Worm (Caenorhabditis elegans) whole organism, L2 larva: ENCODE measurements around the gene nfki-1.

ENCODE experiments used
- C34F6.9 ChIP-seq: fragments of 150-350 bp; optimal IDR thresholded peaks from 2 replicates; lab custom pipeline; 2014; ENCODE audit warnings: missing biosample characterization, missing genetic modification characterization
- F13H6.1 ChIP-seq: sonication (generic microtip); optimal IDR thresholded peaks from 2 replicates; lab custom pipeline; 2016; ENCODE audit warnings: missing genetic modification characterization, missing compliant biosample characterization
- R02D3.7 ChIP-seq: fragments of 150-350 bp; optimal IDR thresholded peaks from 2 replicates; lab custom pipeline; 2014; ENCODE audit warnings: missing biosample characterization, missing genetic modification characterization
- alr-1 ChIP-seq: fragments of 150-350 bp; optimal IDR thresholded peaks from 2 replicates; lab custom pipeline; 2014; ENCODE audit warnings: missing biosample characterization, missing genetic modification characterization
- aly-2 ChIP-seq: fragments of 150-350 bp; optimal IDR thresholded peaks from 2 replicates; lab custom pipeline; 2014; ENCODE audit warnings: missing biosample characterization, missing genetic modification characterization
- ama-1 ChIP-seq: fragments of 150-350 bp; optimal IDR thresholded peaks from 2 replicates; lab custom pipeline; 2018; ENCODE audit warnings: inconsistent platforms
- blmp-1 ChIP-seq: sonication (generic microtip); optimal IDR thresholded peaks from 2 replicates; lab custom pipeline; 2017; ENCODE audit warnings: missing genetic modification characterization, mild to moderate bottlenecking, missing compliant biosample characterization, antibody characterized with exemption, moderate library complexity; ENCODE audit not compliant: insufficient read depth
- ceh-16 ChIP-seq: fragments of 150-350 bp; optimal IDR thresholded peaks from 2 replicates; lab custom pipeline; 2014; ENCODE audit warnings: missing biosample characterization, missing genetic modification characterization
- ceh-82 ChIP-seq: fragments of 150-350 bp; optimal IDR thresholded peaks from 2 replicates; lab custom pipeline; 2014; ENCODE audit warnings: missing biosample characterization, missing genetic modification characterization
- crh-2 ChIP-seq: sonication (generic microtip); optimal IDR thresholded peaks from 2 replicates; lab custom pipeline; 2017; ENCODE audit warnings: missing biosample characterization, missing genetic modification characterization
- elt-1 ChIP-seq: fragments of 150-350 bp; optimal IDR thresholded peaks from 2 replicates; lab custom pipeline; 2014; ENCODE audit warnings: missing biosample characterization, missing genetic modification characterization
- elt-3 ChIP-seq: sonication (generic microtip); optimal IDR thresholded peaks from 2 replicates; lab custom pipeline; 2017; ENCODE audit warnings: missing biosample characterization, missing genetic modification characterization
- fos-1 ChIP-seq: fragments of 150-350 bp; optimal IDR thresholded peaks from 2 replicates; lab custom pipeline; 2014; ENCODE audit warnings: missing biosample characterization, missing genetic modification characterization
- gmeb-1 ChIP-seq: fragments of 150-350 bp; optimal IDR thresholded peaks from 2 replicates; lab custom pipeline; 2014; ENCODE audit warnings: missing biosample characterization, missing genetic modification characterization
- lin-11 ChIP-seq: fragments of 150-350 bp; sonication (generic microtip); optimal IDR thresholded peaks from 2 replicates; lab custom pipeline; 2014; ENCODE audit warnings: missing biosample characterization, missing genetic modification characterization, inconsistent platforms, mixed read lengths
- lin-13 ChIP-seq: fragments of 150-350 bp; optimal IDR thresholded peaks from 2 replicates; lab custom pipeline; 2014; ENCODE audit warnings: missing biosample characterization, missing genetic modification reagents, missing genetic modification characterization
- lin-39 ChIP-seq: fragments of 150-350 bp; optimal IDR thresholded peaks from 2 replicates; lab custom pipeline; 2014; ENCODE audit warnings: missing biosample characterization, missing genetic modification reagents, missing genetic modification characterization
- lsy-2 ChIP-seq, 2 experiments: fragments of 150-350 bp in 1 of 2; sonication (generic microtip) in 1 of 2; optimal IDR thresholded peaks; 2 replicates each; lab custom pipeline; 2014 to 2017; ENCODE audit warnings: missing biosample characterization in 2 of 2, missing genetic modification characterization in 2 of 2
- mab-5 ChIP-seq: fragments of 150-350 bp; optimal IDR thresholded peaks from 2 replicates; lab custom pipeline; 2014; ENCODE audit warnings: missing biosample characterization, missing genetic modification characterization
- mbf-1 ChIP-seq: sonication (generic microtip); optimal IDR thresholded peaks from 2 replicates; lab custom pipeline; 2017; ENCODE audit warnings: missing biosample characterization, missing genetic modification characterization
- mdl-1 ChIP-seq, 2 experiments: fragments of 150-350 bp in 1 of 2; sonication (generic microtip) in 1 of 2; optimal IDR thresholded peaks; 2 replicates each; lab custom pipeline; 2017; ENCODE audit warnings: missing biosample characterization in 2 of 2, missing genetic modification characterization in 2 of 2
- nhr-12 ChIP-seq: fragments of 150-350 bp; optimal IDR thresholded peaks from 2 replicates; lab custom pipeline; 2014; ENCODE audit warnings: missing biosample characterization, missing genetic modification characterization
- nhr-23 ChIP-seq: fragments of 150-350 bp; optimal IDR thresholded peaks from 2 replicates; lab custom pipeline; 2014; ENCODE audit warnings: missing biosample characterization, missing genetic modification reagents, missing genetic modification characterization
- nhr-237 ChIP-seq: fragments of 150-350 bp; optimal IDR thresholded peaks from 2 replicates; lab custom pipeline; 2014; ENCODE audit warnings: missing biosample characterization, missing genetic modification characterization
- nhr-25 ChIP-seq: fragments of 150-350 bp; sonication (generic microtip); optimal IDR thresholded peaks from 3 replicates; lab custom pipeline; 2014; ENCODE audit warnings: missing biosample characterization, missing genetic modification characterization
- nhr-6 ChIP-seq: fragments of 150-350 bp; optimal IDR thresholded peaks from 2 replicates; lab custom pipeline; 2014; ENCODE audit warnings: missing biosample characterization, missing genetic modification characterization
- nhr-77 ChIP-seq: fragments of 150-350 bp; optimal IDR thresholded peaks from 2 replicates; lab custom pipeline; 2014; ENCODE audit warnings: missing biosample characterization, missing genetic modification characterization
- peb-1 ChIP-seq: fragments of 150-350 bp; optimal IDR thresholded peaks from 2 replicates; lab custom pipeline; 2014; ENCODE audit warnings: missing biosample characterization, missing genetic modification characterization
- sem-4 ChIP-seq: fragments of 150-350 bp; optimal IDR thresholded peaks from 2 replicates; lab custom pipeline; 2014; ENCODE audit warnings: missing biosample characterization, missing genetic modification reagents, missing genetic modification characterization
- skn-1 ChIP-seq: sonication (generic microtip); optimal IDR thresholded peaks from 2 replicates; lab custom pipeline; 2017; ENCODE audit warnings: missing biosample characterization, missing genetic modification characterization
- sma-9 ChIP-seq, 2 experiments: fragments of 150-350 bp in 1 of 2; sonication (generic microtip) in 1 of 2; optimal IDR thresholded peaks; 2 replicates each; lab custom pipeline; 2014 to 2016; ENCODE audit warnings: missing genetic modification characterization in 2 of 2, mild to moderate bottlenecking in 1 of 2, missing biosample characterization in 1 of 2, missing compliant biosample characterization in 1 of 2, missing genetic modification reagents in 1 of 2, moderate library complexity in 1 of 2
- snpc-4 ChIP-seq: fragments of 150-350 bp; optimal IDR thresholded peaks from 2 replicates; lab custom pipeline; 2014; ENCODE audit warnings: missing biosample characterization, missing genetic modification characterization
- unc-39 ChIP-seq: fragments of 150-350 bp; optimal IDR thresholded peaks from 2 replicates; lab custom pipeline; 2014; ENCODE audit warnings: missing biosample characterization, missing genetic modification characterization
- unc-55 ChIP-seq: fragments of 150-350 bp; sonication (generic microtip); optimal IDR thresholded peaks from 3 replicates; lab custom pipeline; 2014; ENCODE audit warnings: missing biosample characterization, missing genetic modification reagents, missing genetic modification characterization
- zag-1 ChIP-seq: fragments of 150-350 bp; optimal IDR thresholded peaks from 2 replicates; lab custom pipeline; 2014; ENCODE audit warnings: missing biosample characterization, missing genetic modification characterization
- ztf-1 ChIP-seq: fragments of 200-800 bp; sonication (Bioruptor generic); conservative IDR thresholded peaks from 2 replicates; pipeline ENCODE4 v1.3.6; 2022; ENCODE audit warnings: missing genetic modification characterization, missing compliant biosample characterization
- ztf-11 ChIP-seq: sonication (generic microtip); optimal IDR thresholded peaks from 2 replicates; lab custom pipeline; 2017; ENCODE audit warnings: missing biosample characterization, missing genetic modification characterization

nfki-1 gene

ce11 chrX:15310986-15311385 lies 44.1 kb upstream of the nfki-1 start:
- no peak for TF ChIP-seq peb-1 (tag; lab: Kevin White, UChicago)
- no peak for TF ChIP-seq elt-3 (tag; lab: Kevin White, UChicago)
- no peak for TF ChIP-seq ceh-82 (tag; lab: Kevin White, UChicago)
- no peak for TF ChIP-seq skn-1 (tag; lab: Kevin White, UChicago)
- no peak for TF ChIP-seq nhr-237 (tag; lab: Kevin White, UChicago)
- peak; percentile 56 for TF ChIP-seq elt-1 (tag; lab: Kevin White, UChicago)
- TF ChIP-seq sma-9 (GFP tag; optimal IDR thresholded peaks at IDR 0.05; lab: Kevin White, UChicago): peak; percentile 81
- TF ChIP-seq sma-9 (tag; optimal IDR thresholded peaks at IDR 0.05; lab: Kevin White, UChicago): no peak
- no peak for TF ChIP-seq unc-39 (tag; lab: Kevin White, UChicago)
- no peak for TF ChIP-seq nhr-12 (tag; lab: Kevin White, UChicago)
- no peak for TF ChIP-seq ama-1
- no peak for TF ChIP-seq mab-5
- no peak for TF ChIP-seq nhr-77 (tag; lab: Kevin White, UChicago)
- TF ChIP-seq nhr-25 (tag; lab: Kevin White, UChicago): no peak
- no peak for TF ChIP-seq aly-2 (tag; lab: Kevin White, UChicago)
- TF ChIP-seq lin-13: no peak
- no peak for TF ChIP-seq nhr-6 (tag; lab: Kevin White, UChicago)
- TF ChIP-seq gmeb-1 (tag; lab: Kevin White, UChicago): no peak
- no peak for TF ChIP-seq mbf-1 (tag; lab: Kevin White, UChicago)
- no peak for TF ChIP-seq alr-1
- TF ChIP-seq blmp-1: no peak
- TF ChIP-seq ceh-16 (tag; lab: Kevin White, UChicago): peak; percentile 86

- TF ChIP-seq nhr-25 (tag; lab: Kevin White, UChicago) (peak; percentile 33), ceh-16 (tag; lab: Kevin White, UChicago) (no peak), blmp-1 (peak; percentile 62), ama-1 (no peak)
- TF ChIP-seq, all 48 proteins: peak for 2
Measured at ce11 chrX:15312073-15312472, 43.0 kb upstream of the nfki-1 start.

- no peak for TF ChIP-seq sem-4 (tag; lab: Kevin White, UChicago)
- no peak for TF ChIP-seq nhr-23
- no peak for TF ChIP-seq C34F6.9 (tag; lab: Kevin White, UChicago)
- TF ChIP-seq nhr-25 (tag; lab: Kevin White, UChicago): peak; percentile 35
- peak; percentile 17 for TF ChIP-seq ceh-16 (tag; lab: Kevin White, UChicago)
- TF ChIP-seq, all 48 proteins: peak for 2
Measured at ce11 chrX:15312681-15313080, 42.4 kb upstream of the nfki-1 start.

ce11 chrX:15317146-15317545 lies 37.9 kb upstream of the nfki-1 start, which contains the start of gene glb-28:
Gene glb-28, minus strand, starts transcription at chrX:15317246.
- TF ChIP-seq fos-1 (tag; lab: Kevin White, UChicago) (no peak), zag-1 (no peak), ceh-16 (tag; lab: Kevin White, UChicago) (no peak), nhr-23 (no peak), ztf-1 (no peak), F13H6.1 (tag; lab: Kevin White, UChicago) (no peak), mab-5 (no peak), unc-39 (tag; lab: Kevin White, UChicago) (no peak), peb-1 (tag; lab: Kevin White, UChicago) (no peak), mdl-1 (tag; optimal IDR thresholded peaks at IDR 0.05; lab: Kevin White, UChicago) (no peak), ztf-11 (tag; lab: Kevin White, UChicago) (no peak), lin-39 (tag; lab: Kevin White, UChicago) (no peak), elt-3 (tag; lab: Kevin White, UChicago) (no peak), alr-1 (no peak), aly-2 (tag; lab: Kevin White, UChicago) (no peak), crh-2 (no peak)

ce11 chrX:15321217-15321616 lies 33.8 kb upstream of the nfki-1 start:
- TF ChIP-seq nhr-12 (tag; lab: Kevin White, UChicago) (no peak), lsy-2 (tag; optimal IDR thresholded peaks at IDR 0.05; lab: Kevin White, UChicago) (no peak), nhr-25 (tag; lab: Kevin White, UChicago) (no peak), ceh-16 (tag; lab: Kevin White, UChicago) (no peak), mdl-1 (tag; optimal IDR thresholded peaks at IDR 0.05; lab: Kevin White, UChicago) (no peak), R02D3.7 (tag; lab: Kevin White, UChicago) (no peak), fos-1 (tag; lab: Kevin White, UChicago) (no peak), mbf-1 (tag; lab: Kevin White, UChicago) (no peak), zag-1 (no peak), nhr-23 (no peak), ztf-1 (no peak), lin-11 (no peak), unc-55 (GFP tag; lab: Kevin White, UChicago) (no peak), crh-2 (no peak), nhr-77 (tag; lab: Kevin White, UChicago) (no peak), snpc-4 (no peak), aly-2 (tag; lab: Kevin White, UChicago) (no peak)
- TF ChIP-seq, all 48 proteins: peak for 0
